Fruit fly (Drosophila melanogaster) whole organism, embryonic: Measurements from ENCODE around the gene CG14427.

Source experiments
- Asciz ChIP-seq: fragments of 200-800 bp; sonication (Bioruptor generic); optimal IDR thresholded peaks from 2 replicates; lab custom pipeline; 2017; ENCODE audit warnings: missing biosample characterization, mild to moderate bottlenecking, missing genetic modification characterization, missing genetic modification reagents
- CG10366 ChIP-seq: fragments of 200-800 bp; sonication (Bioruptor generic); IDR thresholded peaks from 2 replicates; pipeline ENCODE4 v1.3.6; 2022; ENCODE audit warnings: missing biosample characterization, missing genetic modification characterization
- CG10654 ChIP-seq: fragments of 200-800 bp; sonication (Bioruptor generic); optimal IDR thresholded peaks from 2 replicates; lab custom pipeline; 2016; ENCODE audit warnings: missing biosample characterization, missing genetic modification characterization
- CG11085 ChIP-seq: fragments of 200-800 bp; sonication (Bioruptor generic); IDR thresholded peaks from 2 replicates; pipeline ENCODE4 v1.3.6; 2022; ENCODE audit warnings: missing biosample characterization, missing genetic modification characterization
- CG12391 ChIP-seq: fragments of 200-800 bp; sonication (Bioruptor generic); optimal IDR thresholded peaks from 3 replicates; lab custom pipeline; 2018; ENCODE audit warnings: missing biosample characterization, mild to moderate bottlenecking, missing genetic modification characterization, moderate library complexity
- CG12744 ChIP-seq: fragments of 200-800 bp; sonication (Bioruptor generic); optimal IDR thresholded peaks from 2 replicates; lab custom pipeline; 2016; ENCODE audit warnings: missing biosample characterization, missing genetic modification characterization
- CG13287 ChIP-seq: fragments of 200-800 bp; sonication (Bioruptor generic); IDR thresholded peaks from 2 replicates; pipeline ENCODE4 v1.3.6; 2022; ENCODE audit warnings: missing biosample characterization, missing genetic modification characterization; ENCODE audit not compliant: partially characterized antibody
- CG13624 ChIP-seq: fragments of 200-800 bp; sonication (Bioruptor generic); optimal IDR thresholded peaks from 2 replicates; lab custom pipeline; 2016; ENCODE audit warnings: missing biosample characterization, missing genetic modification characterization
- CG14441 ChIP-seq: fragments of 200-800 bp; sonication (Bioruptor generic); IDR thresholded peaks from 2 replicates; pipeline ENCODE4 v1.3.6; 2022; ENCODE audit warnings: missing biosample characterization, missing genetic modification characterization
- CG14710 ChIP-seq: fragments of 200-800 bp; sonication (Bioruptor generic); optimal IDR thresholded peaks from 3 replicates; lab custom pipeline; 2019; ENCODE audit warnings: missing biosample characterization, mild to moderate bottlenecking, missing genetic modification characterization, moderate library complexity
- CG15269 ChIP-seq: fragments of 200-800 bp; sonication (Bioruptor generic); optimal IDR thresholded peaks from 2 replicates; lab custom pipeline; 2018; ENCODE audit warnings: missing biosample characterization, mild to moderate bottlenecking, missing genetic modification characterization, moderate library complexity
- CG1647 ChIP-seq: fragments of 200-800 bp; sonication (Bioruptor generic); optimal IDR thresholded peaks from 3 replicates; lab custom pipeline; 2016; ENCODE audit warnings: missing biosample characterization, missing genetic modification characterization
- CG17186 ChIP-seq: fragments of 200-800 bp; sonication (Bioruptor generic); optimal IDR thresholded peaks from 3 replicates; lab custom pipeline; 2017; ENCODE audit warnings: missing biosample characterization, missing genetic modification reagents, missing genetic modification characterization
- CG18764 ChIP-seq: fragments of 200-800 bp; sonication (Bioruptor generic); optimal IDR thresholded peaks from 3 replicates; lab custom pipeline; 2016; ENCODE audit warnings: missing biosample characterization, missing genetic modification characterization
- CG2120 ChIP-seq: fragments of 200-800 bp; sonication (Bioruptor generic); optimal IDR thresholded peaks from 3 replicates; lab custom pipeline; 2016; ENCODE audit warnings: missing biosample characterization, missing genetic modification characterization
- CG4854 ChIP-seq: fragments of 200-800 bp; sonication (Bioruptor generic); optimal IDR thresholded peaks from 2 replicates; lab custom pipeline; 2016; ENCODE audit warnings: missing biosample characterization, missing genetic modification characterization, inconsistent platforms
- CG6254 ChIP-seq: fragments of 200-800 bp; sonication (Bioruptor generic); optimal IDR thresholded peaks from 3 replicates; lab custom pipeline; 2017; ENCODE audit warnings: mild to moderate bottlenecking, missing biosample characterization, missing genetic modification reagents, missing genetic modification characterization
- CG7745 ChIP-seq: fragments of 200-800 bp; sonication (Bioruptor generic); optimal IDR thresholded peaks from 2 replicates; lab custom pipeline; 2018; ENCODE audit warnings: missing biosample characterization, mild to moderate bottlenecking, missing genetic modification characterization, moderate library complexity
- CG8290 ChIP-seq, 3 experiments: fragments of 200-800 bp; sonication (Bioruptor generic); optimal IDR thresholded peaks; 2 replicates each; lab custom pipeline; 2016 to 2019; ENCODE audit warnings: missing biosample characterization in 3 of 3, missing genetic modification characterization in 3 of 3, mild to moderate bottlenecking in 2 of 3, moderate library complexity in 1 of 3
- CG9817 ChIP-seq: fragments of 200-800 bp; sonication (Bioruptor generic); optimal IDR thresholded peaks from 2 replicates; lab custom pipeline; 2018; ENCODE audit warnings: missing biosample characterization, mild to moderate bottlenecking, missing genetic modification characterization, moderate library complexity
- Camta ChIP-seq: fragments of 200-800 bp; sonication (Bioruptor generic); optimal IDR thresholded peaks from 2 replicates; lab custom pipeline; 2016; ENCODE audit warnings: missing biosample characterization, missing genetic modification characterization
- Dip2 ChIP-seq: fragments of 200-800 bp; sonication (Bioruptor generic); IDR thresholded peaks from 2 replicates; pipeline ENCODE4 v1.3.6; 2022; ENCODE audit warnings: missing biosample characterization, missing genetic modification characterization
- Doc3 ChIP-seq: fragments of 200-800 bp; sonication (Bioruptor generic); IDR thresholded peaks from 3 replicates; pipeline ENCODE4 v1.3.6; 2022; ENCODE audit warnings: missing biosample characterization, missing genetic modification characterization; ENCODE audit not compliant: partially characterized antibody
- Elba2 ChIP-seq: fragments of 200-800 bp; sonication (Bioruptor generic); optimal IDR thresholded peaks from 3 replicates; lab custom pipeline; 2016; ENCODE audit warnings: missing biosample characterization, missing genetic modification characterization
- GATAe ChIP-seq: fragments of 200-800 bp; sonication (Bioruptor generic); conservative IDR thresholded peaks from 2 replicates; pipeline ENCODE4 v1.3.6; 2022; ENCODE audit warnings: missing biosample characterization, missing genetic modification characterization
- HLH4C ChIP-seq: fragments of 200-800 bp; sonication (Bioruptor generic); IDR thresholded peaks from 3 replicates; pipeline ENCODE4 v1.3.6; 2022; ENCODE audit warnings: missing biosample characterization, missing genetic modification characterization; ENCODE audit not compliant: partially characterized antibody
- HmgZ ChIP-seq: fragments of 200-800 bp; sonication (Bioruptor generic); optimal IDR thresholded peaks from 2 replicates; lab custom pipeline; 2018; ENCODE audit warnings: missing biosample characterization, mild to moderate bottlenecking, missing genetic modification characterization
- MBD-R2 ChIP-seq: fragments of 200-800 bp; sonication (Bioruptor generic); IDR thresholded peaks from 2 replicates; pipeline ENCODE4 v1.3.6; 2022; ENCODE audit warnings: missing biosample characterization, missing genetic modification characterization
- NC2α ChIP-seq: fragments of 200-800 bp; sonication (Bioruptor generic); optimal IDR thresholded peaks from 2 replicates; lab custom pipeline; 2016; ENCODE audit warnings: missing biosample characterization, missing genetic modification characterization
- NK7.1 ChIP-seq: fragments of 200-800 bp; sonication (Bioruptor generic); optimal IDR thresholded peaks from 3 replicates; lab custom pipeline; 2016; ENCODE audit warnings: missing biosample characterization, missing genetic modification characterization
- Oaz ChIP-seq: fragments of 200-800 bp; sonication (Bioruptor generic); IDR thresholded peaks from 2 replicates; pipeline ENCODE4 v1.3.6; 2022; ENCODE audit warnings: missing biosample characterization, missing genetic modification characterization
- Oli ChIP-seq: fragments of 200-800 bp; sonication (Bioruptor generic); optimal IDR thresholded peaks from 2 replicates; lab custom pipeline; 2018; ENCODE audit warnings: missing biosample characterization, mild to moderate bottlenecking, missing genetic modification characterization, moderate library complexity
- Scr ChIP-seq: fragments of 200-800 bp; sonication (Bioruptor generic); IDR thresholded peaks from 2 replicates; pipeline ENCODE4 v1.3.6; 2022; ENCODE audit warnings: missing biosample characterization, missing genetic modification characterization; ENCODE audit not compliant: partially characterized antibody
- cas ChIP-seq: fragments of 200-800 bp; sonication (Bioruptor generic); IDR thresholded peaks from 2 replicates; pipeline ENCODE4 v1.3.6; 2022; ENCODE audit warnings: missing biosample characterization, missing genetic modification characterization
- corto ChIP-seq: fragments of 200-800 bp; sonication (Bioruptor generic); optimal IDR thresholded peaks from 2 replicates; lab custom pipeline; 2016; ENCODE audit warnings: missing biosample characterization, mild to moderate bottlenecking, missing genetic modification characterization, moderate library complexity
- dmrt11E ChIP-seq: fragments of 200-800 bp; sonication (Bioruptor generic); optimal IDR thresholded peaks from 3 replicates; lab custom pipeline; 2018; ENCODE audit warnings: missing biosample characterization, mild to moderate bottlenecking, missing genetic modification characterization, moderate library complexity
- ewg ChIP-seq: fragments of 200-800 bp; sonication (Bioruptor generic); optimal IDR thresholded peaks from 3 replicates; lab custom pipeline; 2017; ENCODE audit warnings: mild to moderate bottlenecking, missing biosample characterization, missing genetic modification reagents, missing genetic modification characterization
- eyg ChIP-seq: fragments of 200-800 bp; sonication (Bioruptor generic); optimal IDR thresholded peaks from 3 replicates; lab custom pipeline; 2016; ENCODE audit warnings: missing biosample characterization, missing genetic modification characterization
- gt ChIP-seq: fragments of 200-800 bp; sonication (Bioruptor generic); IDR thresholded peaks from 2 replicates; pipeline ENCODE4 v1.3.6; 2022; ENCODE audit warnings: missing biosample characterization, missing genetic modification characterization
- ham ChIP-seq: fragments of 200-800 bp; sonication (Bioruptor generic); IDR thresholded peaks from 2 replicates; pipeline ENCODE4 v1.3.6; 2022; ENCODE audit warnings: missing biosample characterization, missing genetic modification characterization
- insv ChIP-seq, 2 experiments: fragments of 200-800 bp; sonication (Bioruptor generic); optimal IDR thresholded peaks; 3 replicates each; lab custom pipeline; 2016 to 2018; ENCODE audit warnings: missing biosample characterization in 2 of 2, missing genetic modification characterization in 2 of 2
- luna ChIP-seq: fragments of 200-800 bp; sonication (Bioruptor generic); optimal IDR thresholded peaks from 2 replicates; lab custom pipeline; 2016; ENCODE audit warnings: missing biosample characterization, missing genetic modification characterization
- mirr ChIP-seq: fragments of 200-800 bp; sonication (Bioruptor generic); optimal IDR thresholded peaks from 3 replicates; lab custom pipeline; 2018; ENCODE audit warnings: missing biosample characterization, mild to moderate bottlenecking, missing genetic modification characterization
- pfk ChIP-seq: fragments of 200-800 bp; sonication (Bioruptor generic); optimal IDR thresholded peaks from 2 replicates; lab custom pipeline; 2018; ENCODE audit warnings: missing biosample characterization, mild to moderate bottlenecking, missing genetic modification characterization, moderate library complexity
- pho ChIP-seq: fragments of 200-800 bp; sonication (Bioruptor generic); optimal IDR thresholded peaks from 2 replicates; lab custom pipeline; 2016; ENCODE audit warnings: missing biosample characterization, missing genetic modification characterization
- slbo ChIP-seq: fragments of 200-800 bp; sonication (Bioruptor generic); IDR thresholded peaks from 2 replicates; pipeline ENCODE4 v1.3.6; 2022; ENCODE audit warnings: missing biosample characterization, missing genetic modification characterization
- tio ChIP-seq: fragments of 200-800 bp; sonication (Bioruptor generic); optimal IDR thresholded peaks from 2 replicates; lab custom pipeline; 2017; ENCODE audit warnings: missing biosample characterization, missing genetic modification characterization, inconsistent platforms
- twi ChIP-seq: fragments of 200-800 bp; optimal IDR thresholded peaks from 2 replicates; lab custom pipeline; 2019; ENCODE audit warnings: missing biosample characterization, mild to moderate bottlenecking, missing genetic modification characterization, moderate library complexity
- z ChIP-seq: fragments of 200-800 bp; sonication (Bioruptor generic); IDR thresholded peaks from 3 replicates; pipeline ENCODE4 v1.3.6; 2022; ENCODE audit warnings: missing biosample characterization, missing genetic modification characterization

CG14427 gene

dm6 chrX:7004101-7004700 is 36.2 kb upstream of the CG14427 start (continued):
- TF ChIP-seq CG11085 (GFP tag; lab: Robert Waterston, UW): peak; percentile 42; the same call in 1 of the 2 replicates
- peak; percentile 78 for TF ChIP-seq CG17186 (GFP tag; lab: Kevin White, UChicago)
- peak; percentile 66 for TF ChIP-seq CG4854 (GFP tag; lab: Kevin White, UChicago)
- no peak for TF ChIP-seq HLH4C (GFP tag; lab: Robert Waterston, UW)
- peak; percentile 39 for TF ChIP-seq Oli (tag; lab: Kevin White, UChicago)
- TF ChIP-seq CG18764: peak; percentile 90
- TF ChIP-seq CG10366 (GFP tag; lab: Robert Waterston, UW): peak; percentile 47; the same call in 1 of the 2 replicates
- no peak for TF ChIP-seq Dip2 (GFP tag; lab: Robert Waterston, UW)
- peak; percentile 73 for TF ChIP-seq CG13624 (GFP tag; lab: Kevin White, UChicago)
- TF ChIP-seq Camta (GFP tag; lab: Kevin White, UChicago): peak; percentile 90
- no peak for TF ChIP-seq Doc3 (GFP tag; lab: Robert Waterston, UW)
- TF ChIP-seq corto (GFP tag; lab: Kevin White, UChicago): no peak
- TF ChIP-seq z (GFP tag; lab: Robert Waterston, UW): peak; percentile 72; the same call in 2 of the 3 replicates
- peak; percentile 44; the same call in 1 of the 2 replicates for TF ChIP-seq MBD-R2 (GFP tag; lab: Robert Waterston, UW)
- peak; percentile 75 for TF ChIP-seq ewg
- TF ChIP-seq twi (tag; lab: Kevin White, UChicago): peak; percentile 79
- TF ChIP-seq CG15269 (tag; lab: Kevin White, UChicago): peak; percentile 67
- peak; percentile 44 for TF ChIP-seq CG9817 (tag; lab: Kevin White, UChicago)
- peak; percentile 78 for TF ChIP-seq mirr (GFP tag; lab: Kevin White, UChicago)
- TF ChIP-seq ham (GFP tag; lab: Robert Waterston, UW): no peak; the same call in 1 of the 2 replicates
- peak; percentile 90 for TF ChIP-seq NC2α (GFP tag; lab: Kevin White, UChicago)
- peak; percentile 67 for TF ChIP-seq CG12391 (tag; lab: Kevin White, UChicago)
- no peak for TF ChIP-seq gt (GFP tag; lab: Robert Waterston, UW)
- peak; percentile 88 for TF ChIP-seq tio (GFP tag; lab: Kevin White, UChicago)
- TF ChIP-seq CG6254 (GFP tag; lab: Kevin White, UChicago): peak; percentile 83
- TF ChIP-seq pfk: peak; percentile 66
- TF ChIP-seq Asciz (GFP tag; lab: Kevin White, UChicago): peak; percentile 94
- no peak for TF ChIP-seq GATAe
- peak; percentile 53; the same call in 1 of the 2 replicates for TF ChIP-seq CG14441
- no peak for TF ChIP-seq Elba2 (GFP tag; lab: Kevin White, UChicago)
- peak; percentile 83 for TF ChIP-seq eyg (GFP tag; lab: Kevin White, UChicago)
- peak; percentile 46 for TF ChIP-seq CG2120 (GFP tag; lab: Kevin White, UChicago)
- TF ChIP-seq CG14710 (tag; lab: Kevin White, UChicago): peak; percentile 92
- TF ChIP-seq CG12744 (GFP tag; lab: Kevin White, UChicago): peak; percentile 77
- TF ChIP-seq Oaz (GFP tag; lab: Robert Waterston, UW): peak; percentile 25; the same call in 1 of the 2 replicates
- peak; percentile 40; the same call in 1 of the 2 replicates for TF ChIP-seq cas (GFP tag; lab: Robert Waterston, UW)
- peak; percentile 90 for TF ChIP-seq dmrt11E (tag; lab: Kevin White, UChicago)
- TF ChIP-seq CG10654: peak; percentile 76
- no peak for TF ChIP-seq CG13287 (GFP tag; lab: Robert Waterston, UW)
- TF ChIP-seq pho (GFP tag; lab: Kevin White, UChicago): peak; percentile 63
- peak; percentile 73 for TF ChIP-seq CG1647 (GFP tag; lab: Kevin White, UChicago)
- peak; percentile 83 for TF ChIP-seq HmgZ (tag; lab: Kevin White, UChicago)
- peak; percentile 23 to 69 for TF ChIP-seq insv (GFP tag; optimal IDR thresholded peaks at IDR 0.05; lab: Kevin White, UChicago)
- peak; percentile 23 for TF ChIP-seq luna (GFP tag; lab: Kevin White, UChicago)
- 0 out of 2 replicates have a peak, but pooled peaks have one; percentile 23 for TF ChIP-seq slbo (GFP tag; lab: Robert Waterston, UW)
- TF ChIP-seq NK7.1: peak; percentile 69
- peak; percentile 92 for TF ChIP-seq CG8290 (GFP tag; optimal IDR thresholded peaks at IDR 0.05; lab: Kevin White, UChicago)
- TF ChIP-seq CG8290 (tag; optimal IDR thresholded peaks at IDR 0.05; lab: Kevin White, UChicago): peak; percentile 86 to 99
- peak; percentile 95 for TF ChIP-seq CG7745 (tag; lab: Kevin White, UChicago)
- no peak for TF ChIP-seq Scr (GFP tag; lab: Robert Waterston, UW)
